Fruit fly (Drosophila melanogaster) whole organism, embryonic: ENCODE measurements around the gene RIOK2.

Source experiments
- Antp ChIP-seq: fragments of 200-800 bp; sonication (Bioruptor generic); optimal IDR thresholded peaks from 3 replicates; lab custom pipeline; 2016; ENCODE audit warnings: missing biosample characterization, missing genetic modification characterization
- B-H1 ChIP-seq: fragments of 200-800 bp; sonication (Bioruptor generic); IDR thresholded peaks from 3 replicates; pipeline ENCODE4 v1.3.6; 2022; ENCODE audit warnings: missing biosample characterization, missing genetic modification characterization
- BtbVII ChIP-seq: fragments of 200-800 bp; sonication (Bioruptor generic); optimal IDR thresholded peaks from 3 replicates; lab custom pipeline; 2017; ENCODE audit warnings: missing biosample characterization, mild to moderate bottlenecking, missing genetic modification characterization
- C15 ChIP-seq: fragments of 200-800 bp; sonication (Bioruptor generic); IDR thresholded peaks from 3 replicates; pipeline ENCODE4 v1.3.6; 2022; ENCODE audit warnings: missing biosample characterization, missing genetic modification characterization
- CG10543 ChIP-seq: fragments of 200-800 bp; sonication (Bioruptor generic); optimal IDR thresholded peaks from 3 replicates; lab custom pipeline; 2017; ENCODE audit warnings: missing biosample characterization, mild to moderate bottlenecking, missing genetic modification characterization, moderate library complexity
- CG11247 ChIP-seq: fragments of 200-800 bp; sonication (Bioruptor generic); IDR thresholded peaks from 2 replicates; pipeline ENCODE4 v1.3.6; 2022; ENCODE audit warnings: missing biosample characterization, missing genetic modification characterization
- CG12071 ChIP-seq: fragments of 200-800 bp; sonication (Bioruptor generic); optimal IDR thresholded peaks from 3 replicates; lab custom pipeline; 2018; ENCODE audit warnings: missing biosample characterization, mild to moderate bottlenecking, missing genetic modification characterization
- CG12659 ChIP-seq: fragments of 200-800 bp; sonication (Bioruptor generic); optimal IDR thresholded peaks from 3 replicates; lab custom pipeline; 2017; ENCODE audit warnings: mild to moderate bottlenecking, missing biosample characterization, missing genetic modification reagents, missing genetic modification characterization
- CG13775 ChIP-seq: fragments of 200-800 bp; sonication (Bioruptor generic); optimal IDR thresholded peaks from 3 replicates; lab custom pipeline; 2017; ENCODE audit warnings: missing biosample characterization, mild to moderate bottlenecking, missing genetic modification characterization
- CG16813 ChIP-seq: fragments of 200-800 bp; sonication (Bioruptor generic); IDR thresholded peaks from 3 replicates; pipeline ENCODE4 v1.3.6; 2022; ENCODE audit warnings: missing biosample characterization, missing genetic modification characterization; ENCODE audit not compliant: partially characterized antibody
- CG17328 ChIP-seq: fragments of 200-800 bp; sonication (Bioruptor generic); IDR thresholded peaks from 2 replicates; pipeline ENCODE4 v1.3.6; 2022; ENCODE audit warnings: missing biosample characterization, missing genetic modification characterization
- CG17802 ChIP-seq: fragments of 200-800 bp; sonication (Bioruptor generic); optimal IDR thresholded peaks from 2 replicates; lab custom pipeline; 2018; ENCODE audit warnings: missing biosample characterization, mild to moderate bottlenecking, missing genetic modification characterization, moderate library complexity
- CG1792 ChIP-seq: fragments of 200-800 bp; sonication (Bioruptor generic); optimal IDR thresholded peaks from 2 replicates; lab custom pipeline; 2016; ENCODE audit warnings: missing biosample characterization, missing genetic modification characterization
- CG2116 ChIP-seq: fragments of 200-800 bp; sonication (Bioruptor generic); optimal IDR thresholded peaks from 3 replicates; lab custom pipeline; 2018; ENCODE audit warnings: missing biosample characterization, mild to moderate bottlenecking, missing genetic modification characterization
- CG2120 ChIP-seq: fragments of 200-800 bp; sonication (Bioruptor generic); optimal IDR thresholded peaks from 3 replicates; lab custom pipeline; 2016; ENCODE audit warnings: missing biosample characterization, missing genetic modification characterization
- CG30403 ChIP-seq: fragments of 200-800 bp; sonication (Bioruptor generic); optimal IDR thresholded peaks from 3 replicates; lab custom pipeline; 2016; ENCODE audit warnings: missing biosample characterization, missing genetic modification characterization
- CG3281 ChIP-seq: fragments of 200-800 bp; sonication (Bioruptor generic); optimal IDR thresholded peaks from 3 replicates; lab custom pipeline; 2017; ENCODE audit warnings: missing biosample characterization, mild to moderate bottlenecking, missing genetic modification characterization
- CG6654 ChIP-seq: fragments of 200-800 bp; sonication (Bioruptor generic); optimal IDR thresholded peaks from 2 replicates; lab custom pipeline; 2017; ENCODE audit warnings: missing biosample characterization, mild to moderate bottlenecking, missing genetic modification characterization
- CG6791 ChIP-seq: fragments of 200-800 bp; sonication (Bioruptor generic); IDR thresholded peaks from 3 replicates; pipeline ENCODE4 v1.3.6; 2022; ENCODE audit warnings: missing biosample characterization, missing genetic modification characterization; ENCODE audit not compliant: partially characterized antibody
- CG9817 ChIP-seq: fragments of 200-800 bp; sonication (Bioruptor generic); optimal IDR thresholded peaks from 2 replicates; lab custom pipeline; 2018; ENCODE audit warnings: missing biosample characterization, mild to moderate bottlenecking, missing genetic modification characterization, moderate library complexity
- CoRest ChIP-seq: fragments of 200-800 bp; sonication (Bioruptor generic); optimal IDR thresholded peaks from 3 replicates; lab custom pipeline; 2018; ENCODE audit warnings: missing biosample characterization, mild to moderate bottlenecking, missing genetic modification characterization, moderate library complexity
- Ets65A ChIP-seq: fragments of 200-800 bp; sonication (Bioruptor generic); peaks from one replicate; lab custom pipeline; 2016; ENCODE audit warnings: missing biosample characterization, missing genetic modification characterization
- HLHmδ ChIP-seq: fragments of 200-800 bp; sonication (Bioruptor generic); optimal IDR thresholded peaks from 2 replicates; lab custom pipeline; 2018; ENCODE audit warnings: missing biosample characterization, mild to moderate bottlenecking, missing genetic modification characterization, moderate library complexity
- Hr78 ChIP-seq, 2 experiments: fragments of 200-800 bp in 1 of 2; fragments of >200 bp in 1 of 2; sonication (Bioruptor generic) in 1 of 2; optimal IDR thresholded peaks; 2 replicates each; lab custom pipeline; 2017 to 2019; ENCODE audit warnings: missing biosample characterization in 2 of 2, missing genetic modification characterization in 2 of 2, mild to moderate bottlenecking in 1 of 2, moderate library complexity in 1 of 2
- Lpt ChIP-seq: fragments of >200 bp; optimal IDR thresholded peaks from 2 replicates; lab custom pipeline; 2018; ENCODE audit warnings: missing biosample characterization, missing genetic modification characterization
- NFAT ChIP-seq: fragments of 200-800 bp; sonication (Bioruptor generic); IDR thresholded peaks from 2 replicates; pipeline ENCODE4 v1.3.6; 2022; ENCODE audit warnings: missing biosample characterization, missing genetic modification characterization
- Oli ChIP-seq: fragments of 200-800 bp; sonication (Bioruptor generic); optimal IDR thresholded peaks from 2 replicates; lab custom pipeline; 2018; ENCODE audit warnings: missing biosample characterization, mild to moderate bottlenecking, missing genetic modification characterization, moderate library complexity
- Poxn ChIP-seq: fragments of 200-800 bp; sonication (Bioruptor generic); IDR thresholded peaks from 2 replicates; pipeline ENCODE4 v1.3.6; 2022; ENCODE audit warnings: missing biosample characterization, missing genetic modification characterization
- Six4 ChIP-seq: fragments of 200-800 bp; sonication (Bioruptor generic); optimal IDR thresholded peaks from 2 replicates; lab custom pipeline; 2016; ENCODE audit warnings: missing biosample characterization, missing genetic modification characterization
- Ssrp ChIP-seq: fragments of 200-800 bp; sonication (Bioruptor generic); optimal IDR thresholded peaks from 2 replicates; lab custom pipeline; 2018; ENCODE audit warnings: missing biosample characterization, mild to moderate bottlenecking, missing genetic modification characterization, moderate library complexity
- Tbp ChIP-seq: fragments of >200 bp; optimal IDR thresholded peaks from 2 replicates; lab custom pipeline; 2018; ENCODE audit warnings: missing biosample characterization, missing genetic modification characterization
- Xbp1 ChIP-seq: fragments of 200-800 bp; sonication (Bioruptor generic); optimal IDR thresholded peaks from 3 replicates; lab custom pipeline; 2016; ENCODE audit warnings: missing biosample characterization, mild to moderate bottlenecking, missing genetic modification characterization
- YL-1 ChIP-seq: fragments of 200-800 bp; sonication (Bioruptor generic); optimal IDR thresholded peaks from 3 replicates; lab custom pipeline; 2017; ENCODE audit warnings: missing biosample characterization, mild to moderate bottlenecking, missing genetic modification characterization
- ap ChIP-seq: fragments of 200-800 bp; sonication (Bioruptor generic); IDR thresholded peaks from 2 replicates; pipeline ENCODE4 v1.3.6; 2022; ENCODE audit warnings: missing biosample characterization, missing genetic modification characterization
- bigmax ChIP-seq: fragments of 200-800 bp; sonication (Bioruptor generic); optimal IDR thresholded peaks from 2 replicates; lab custom pipeline; 2018; ENCODE audit warnings: missing biosample characterization, mild to moderate bottlenecking, missing genetic modification characterization
- cato ChIP-seq: fragments of 200-800 bp; sonication (Bioruptor generic); optimal IDR thresholded peaks from 2 replicates; lab custom pipeline; 2016; ENCODE audit warnings: missing biosample characterization, missing genetic modification characterization, borderline replicate concordance
- ci ChIP-seq: fragments of 200-800 bp; sonication (Bioruptor generic); IDR thresholded peaks from 3 replicates; pipeline ENCODE4 v1.3.6; 2022; ENCODE audit warnings: missing biosample characterization, missing genetic modification characterization
- crol ChIP-seq: fragments of 200-800 bp; sonication (Bioruptor generic); IDR thresholded peaks from 2 replicates; pipeline ENCODE4 v1.3.6; 2022; ENCODE audit warnings: missing biosample characterization, missing genetic modification characterization
- cwo ChIP-seq: fragments of 200-800 bp; sonication (Bioruptor generic); optimal IDR thresholded peaks from 3 replicates; lab custom pipeline; 2017; ENCODE audit warnings: missing biosample characterization, missing genetic modification characterization, mild to moderate bottlenecking, moderate library complexity, missing genetic modification reagents
- danr ChIP-seq: fragments of 200-800 bp; sonication (Bioruptor generic); IDR thresholded peaks from 2 replicates; pipeline ENCODE4 v1.3.6; 2022; ENCODE audit warnings: missing biosample characterization, missing genetic modification characterization
- dm ChIP-seq: fragments of 200-800 bp; sonication (Bioruptor generic); optimal IDR thresholded peaks from 3 replicates; lab custom pipeline; 2016; ENCODE audit warnings: missing biosample characterization, missing genetic modification characterization
- grn ChIP-seq: fragments of 200-800 bp; sonication (Bioruptor generic); optimal IDR thresholded peaks from 3 replicates; lab custom pipeline; 2017; ENCODE audit warnings: missing biosample characterization, missing genetic modification characterization
- gsb ChIP-seq: fragments of 200-800 bp; sonication (Bioruptor generic); IDR thresholded peaks from 2 replicates; pipeline ENCODE4 v1.3.6; 2022; ENCODE audit warnings: missing biosample characterization, missing genetic modification characterization
- lbe ChIP-seq: fragments of 200-800 bp; sonication (Bioruptor generic); optimal IDR thresholded peaks from 2 replicates; lab custom pipeline; 2016; ENCODE audit warnings: missing biosample characterization, mild to moderate bottlenecking, missing genetic modification characterization
- odd ChIP-seq: fragments of 200-800 bp; sonication (Bioruptor generic); optimal IDR thresholded peaks from 2 replicates; lab custom pipeline; 2017; ENCODE audit warnings: missing biosample characterization, mild to moderate bottlenecking, missing genetic modification characterization
- org-1 ChIP-seq: fragments of 200-800 bp; sonication (Bioruptor generic); optimal IDR thresholded peaks from 2 replicates; lab custom pipeline; 2017; ENCODE audit warnings: missing biosample characterization, missing genetic modification characterization
- sisA ChIP-seq: fragments of 200-800 bp; sonication (Bioruptor generic); IDR thresholded peaks from 2 replicates; pipeline ENCODE4 v1.3.6; 2022; ENCODE audit warnings: missing biosample characterization, missing genetic modification characterization
- sob ChIP-seq: fragments of 200-800 bp; sonication (Bioruptor generic); IDR thresholded peaks from 2 replicates; pipeline ENCODE4 v1.3.6; 2022; ENCODE audit warnings: missing biosample characterization, missing genetic modification characterization
- sug ChIP-seq: fragments of 200-800 bp; optimal IDR thresholded peaks from 2 replicates; lab custom pipeline; 2019; ENCODE audit warnings: missing biosample characterization, mild to moderate bottlenecking, missing genetic modification characterization, moderate library complexity
- tio ChIP-seq: fragments of 200-800 bp; sonication (Bioruptor generic); optimal IDR thresholded peaks from 2 replicates; lab custom pipeline; 2017; ENCODE audit warnings: missing biosample characterization, missing genetic modification characterization, inconsistent platforms
- tup ChIP-seq: fragments of 200-800 bp; sonication (Bioruptor generic); optimal IDR thresholded peaks from 2 replicates; lab custom pipeline; 2016; ENCODE audit warnings: missing biosample characterization, mild to moderate bottlenecking, missing genetic modification characterization, moderate library complexity
- unpg ChIP-seq: fragments of 200-800 bp; sonication (Bioruptor generic); optimal IDR thresholded peaks from 3 replicates; lab custom pipeline; 2018; ENCODE audit warnings: missing biosample characterization, mild to moderate bottlenecking, missing genetic modification characterization, moderate library complexity

RIOK2 gene

DNA sequence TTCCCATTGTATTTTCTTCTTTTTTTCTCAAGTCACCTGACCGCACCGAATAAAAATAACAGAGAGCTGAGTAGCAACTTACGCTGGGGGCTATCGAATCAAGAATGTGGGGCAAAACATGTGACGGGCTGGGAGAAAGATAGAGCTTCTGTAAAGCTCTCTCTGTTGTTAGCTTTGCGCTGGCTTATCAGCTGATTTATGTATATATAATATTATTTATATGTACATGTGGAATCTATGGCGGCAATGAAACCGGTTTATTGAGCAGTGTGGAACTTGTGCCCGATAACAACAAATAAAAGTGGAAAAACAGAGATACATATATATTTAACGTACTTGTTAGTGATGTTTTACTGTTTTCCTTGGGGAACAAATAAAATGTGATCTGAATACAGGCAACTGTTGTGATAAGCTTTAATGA is 27.2 kb downstream of the RIOK2 start, which contains the start of gene CG31098 (continued):
- no peak for TF ChIP-seq org-1 (GFP tag; lab: Kevin White, UChicago)
- TF ChIP-seq tup (GFP tag; lab: Kevin White, UChicago), result no peak
- TF ChIP-seq B-H1, result no peak
- TF ChIP-seq CG9817 (tag; lab: Kevin White, UChicago), result no peak
- no peak for TF ChIP-seq CG12659 (GFP tag; lab: Kevin White, UChicago)
- TF ChIP-seq odd (GFP tag; lab: Kevin White, UChicago), result peak; percentile 53
- TF ChIP-seq cato (GFP tag; lab: Kevin White, UChicago), result no peak
- no peak for TF ChIP-seq NFAT (GFP tag; lab: Robert Waterston, UW)
- peak; percentile 62 for TF ChIP-seq cwo (GFP tag; lab: Kevin White, UChicago)
- no peak for TF ChIP-seq danr (GFP tag; lab: Robert Waterston, UW)
- no peak for TF ChIP-seq CG6791 (GFP tag; lab: Robert Waterston, UW)
- TF ChIP-seq Oli (tag; lab: Kevin White, UChicago), result no peak
- TF ChIP-seq Antp, result no peak
- no peak for TF ChIP-seq dm (GFP tag; lab: Kevin White, UChicago)
- no peak for TF ChIP-seq grn (GFP tag; lab: Kevin White, UChicago)
- no peak for TF ChIP-seq Ssrp (tag; lab: Kevin White, UChicago)
- TF ChIP-seq CG6654, result no peak
- no peak for TF ChIP-seq C15
- no peak for TF ChIP-seq HLHmδ
- no peak for TF ChIP-seq bigmax (GFP tag; lab: Kevin White, UChicago)
- no peak for TF ChIP-seq Lpt (GFP tag; lab: Kevin White, UChicago)
- TF ChIP-seq CG2120, result no peak
- no peak for TF ChIP-seq lbe (GFP tag; lab: Kevin White, UChicago)
- TF ChIP-seq ci, result peak; percentile 22; the same call in 1 of the 3 replicates
- TF ChIP-seq CG17328 (GFP tag; lab: Robert Waterston, UW), result no peak
- no peak for TF ChIP-seq CG11247 (GFP tag; lab: Robert Waterston, UW)
- TF ChIP-seq BtbVII (GFP tag; lab: Kevin White, UChicago), result peak; percentile 66
- no peak for TF ChIP-seq Six4
- TF ChIP-seq ap (GFP tag; lab: Robert Waterston, UW), result no peak
- TF ChIP-seq CG1792 (GFP tag; lab: Kevin White, UChicago), result no peak
- TF ChIP-seq Poxn (GFP tag; lab: Robert Waterston, UW), result no peak
- peak; percentile 52 for TF ChIP-seq CG12071
- TF ChIP-seq sug (tag; lab: Kevin White, UChicago), result peak; percentile 90
- no peak for TF ChIP-seq sisA (GFP tag; lab: Robert Waterston, UW)
- TF ChIP-seq sob (GFP tag; lab: Robert Waterston, UW), result no peak
- TF ChIP-seq tio (GFP tag; lab: Kevin White, UChicago), result no peak
- TF ChIP-seq gsb (GFP tag; lab: Robert Waterston, UW), result no peak
- TF ChIP-seq CG17802 (tag; lab: Kevin White, UChicago), result no peak
- no peak for TF ChIP-seq crol (GFP tag; lab: Robert Waterston, UW)
- TF ChIP-seq CG10543 (GFP tag; lab: Kevin White, UChicago), result no peak
- TF ChIP-seq Tbp, result no peak
- no peak for TF ChIP-seq CoRest
- no peak for TF ChIP-seq CG30403 (GFP tag; lab: Kevin White, UChicago)
- TF ChIP-seq Hr78 (GFP tag; optimal IDR thresholded peaks at IDR 0.05; lab: Kevin White, UChicago), result no peak
- TF ChIP-seq CG16813 (GFP tag; lab: Robert Waterston, UW), result no peak
- no peak for TF ChIP-seq Ets65A (GFP tag; lab: Kevin White, UChicago)
- peak; percentile 51 for TF ChIP-seq unpg (GFP tag; lab: Kevin White, UChicago)
- peak; percentile 0 for TF ChIP-seq YL-1 (GFP tag; lab: Kevin White, UChicago)
- peak; percentile 53 for TF ChIP-seq CG3281 (GFP tag; lab: Kevin White, UChicago)
- TF ChIP-seq Xbp1 (GFP tag; lab: Kevin White, UChicago), result no peak
- no peak for TF ChIP-seq CG2116
- no peak for TF ChIP-seq CG13775 (GFP tag; lab: Kevin White, UChicago)
